Worm (Caenorhabditis elegans) whole organism, L4 larva: Measurements from ENCODE around the gene nsph-4.2.

Source experiments
- F10B5.3 ChIP-seq: sonication (generic microtip); optimal IDR thresholded peaks from 2 replicates; lab custom pipeline; 2016; ENCODE audit warnings: mild to moderate bottlenecking, missing genetic modification characterization, missing compliant biosample characterization
- F37D6.2 ChIP-seq: sonication (generic microtip); optimal IDR thresholded peaks from 2 replicates; lab custom pipeline; 2016; ENCODE audit warnings: mild to moderate bottlenecking, missing genetic modification characterization, missing compliant biosample characterization
- F49E8.2 ChIP-seq: sonication (generic microtip); optimal IDR thresholded peaks from 2 replicates; lab custom pipeline; 2016; ENCODE audit warnings: missing compliant biosample characterization, mild to moderate bottlenecking, missing genetic modification characterization, borderline replicate concordance
- Y48G9A.11 ChIP-seq: fragments of 200-800 bp; sonication (Bioruptor generic); IDR thresholded peaks from 2 replicates; pipeline ENCODE4 v1.3.6; 2022; ENCODE audit warnings: missing genetic modification reagents, missing genetic modification characterization, missing compliant biosample characterization
- ZK337.2 ChIP-seq: fragments of 200-800 bp; sonication (Bioruptor generic); IDR thresholded peaks from 2 replicates; pipeline ENCODE4 v1.3.6; 2022; ENCODE audit warnings: missing genetic modification reagents, missing genetic modification characterization, missing compliant biosample characterization
- ceh-28 ChIP-seq: fragments of 150-350 bp; optimal IDR thresholded peaks from 2 replicates; lab custom pipeline; 2014; ENCODE audit warnings: missing biosample characterization, missing genetic modification reagents, missing genetic modification characterization
- ceh-32 ChIP-seq: sonication (generic microtip); optimal IDR thresholded peaks from 2 replicates; lab custom pipeline; 2016; ENCODE audit warnings: mild to moderate bottlenecking, missing genetic modification characterization, missing compliant biosample characterization; ENCODE audit not compliant: poor library complexity
- ceh-44 ChIP-seq: fragments of 200-800 bp; sonication (Bioruptor generic); IDR thresholded peaks from 2 replicates; pipeline ENCODE4 v1.3.6; 2022; ENCODE audit warnings: missing genetic modification reagents, missing genetic modification characterization, missing compliant biosample characterization
- cey-2 ChIP-seq: sonication (generic microtip); optimal IDR thresholded peaks from 3 replicates; lab custom pipeline; 2017; ENCODE audit warnings: missing genetic modification characterization, mild to moderate bottlenecking, missing compliant biosample characterization, antibody characterized with exemption, borderline replicate concordance; ENCODE audit not compliant: insufficient read depth
- daf-8 ChIP-seq: fragments of 200-800 bp; sonication (Bioruptor generic); IDR thresholded peaks from 2 replicates; pipeline ENCODE4 v1.3.6; 2022; ENCODE audit warnings: missing genetic modification characterization, missing compliant biosample characterization
- dpl-1 ChIP-seq: fragments of 150-350 bp; optimal IDR thresholded peaks from 2 replicates; lab custom pipeline; 2014; ENCODE audit warnings: missing biosample characterization, missing genetic modification reagents, missing genetic modification characterization
- dve-1 ChIP-seq: sonication (generic microtip); optimal IDR thresholded peaks from 2 replicates; lab custom pipeline; 2017; ENCODE audit warnings: antibody characterized with exemption, mild to moderate bottlenecking, missing genetic modification characterization, missing compliant biosample characterization; ENCODE audit not compliant: insufficient read depth
- hlh-30 ChIP-seq: sonication (generic microtip); optimal IDR thresholded peaks from 2 replicates; lab custom pipeline; 2017; ENCODE audit warnings: antibody characterized with exemption, mild to moderate bottlenecking, missing genetic modification characterization, missing compliant biosample characterization; ENCODE audit not compliant: insufficient read depth
- hmg-1.1 ChIP-seq: fragments of 200-800 bp; sonication (Bioruptor generic); IDR thresholded peaks from 2 replicates; pipeline ENCODE4 v1.3.6; 2022; ENCODE audit warnings: missing genetic modification reagents, missing genetic modification characterization, missing compliant biosample characterization
- jun-1 ChIP-seq: fragments of 150-350 bp; optimal IDR thresholded peaks from 2 replicates; lab custom pipeline; 2014; ENCODE audit warnings: missing biosample characterization, missing genetic modification reagents, missing genetic modification characterization
- lin-1 ChIP-seq: fragments of 200-800 bp; sonication (Bioruptor generic); IDR thresholded peaks from 2 replicates; pipeline ENCODE4 v1.3.6; 2022; ENCODE audit warnings: missing genetic modification reagents, missing genetic modification characterization, missing compliant biosample characterization
- lin-38 ChIP-seq: fragments of 200-800 bp; sonication (Bioruptor generic); IDR thresholded peaks from 2 replicates; pipeline ENCODE4 v1.3.6; 2022; ENCODE audit warnings: missing genetic modification reagents, missing genetic modification characterization, missing compliant biosample characterization
- lin-39 ChIP-seq: fragments of 150-350 bp; optimal IDR thresholded peaks from 2 replicates; lab custom pipeline; 2014; ENCODE audit warnings: missing biosample characterization, missing genetic modification reagents, missing genetic modification characterization
- lir-3 ChIP-seq: sonication (generic microtip); optimal IDR thresholded peaks from 2 replicates; lab custom pipeline; 2016; ENCODE audit warnings: mild to moderate bottlenecking, missing genetic modification characterization, missing compliant biosample characterization
- lsy-2 ChIP-seq, 2 experiments: fragments of 150-350 bp in 1 of 2; sonication (generic microtip) in 1 of 2; optimal IDR thresholded peaks; 2 replicates each; lab custom pipeline; 2014 to 2017; ENCODE audit warnings: missing biosample characterization in 2 of 2, missing genetic modification characterization in 2 of 2
- mdt-29 ChIP-seq: fragments of 200-800 bp; sonication (Bioruptor generic); IDR thresholded peaks from 2 replicates; pipeline ENCODE4 v1.3.6; 2022; ENCODE audit warnings: missing genetic modification reagents, missing genetic modification characterization, missing compliant biosample characterization
- mxl-3 ChIP-seq: fragments of 200-800 bp; sonication (Bioruptor generic); optimal IDR thresholded peaks from 2 replicates; lab custom pipeline; 2018; ENCODE audit warnings: mild to moderate bottlenecking, missing genetic modification characterization, missing compliant biosample characterization
- nhr-11 ChIP-seq: fragments of 150-350 bp; optimal IDR thresholded peaks from 2 replicates; lab custom pipeline; 2014; ENCODE audit warnings: missing biosample characterization, missing genetic modification characterization
- nhr-48 ChIP-seq: sonication (generic microtip); optimal IDR thresholded peaks from 2 replicates; lab custom pipeline; 2016; ENCODE audit warnings: mild to moderate bottlenecking, missing genetic modification characterization, missing compliant biosample characterization
- nhr-6 ChIP-seq: fragments of 150-350 bp; optimal IDR thresholded peaks from 2 replicates; lab custom pipeline; 2014; ENCODE audit warnings: missing biosample characterization, missing genetic modification characterization
- pha-4 ChIP-seq, 2 experiments: fragments of 150-350 bp in 1 of 2; fragments of 200-800 bp in 1 of 2; sonication (Bioruptor generic) in 1 of 2; IDR thresholded peaks in 1 of 2; optimal IDR thresholded peaks in 1 of 2; 2 replicates each; pipeline versions ENCODE4 v1.3.6 to Lab custom; 2014 to 2022; ENCODE audit warnings: missing genetic modification characterization in 2 of 2, missing genetic modification reagents in 2 of 2, missing biosample characterization in 1 of 2, missing compliant biosample characterization in 1 of 2
- php-3 ChIP-seq: fragments of 200-800 bp; sonication (Bioruptor generic); IDR thresholded peaks from 2 replicates; pipeline ENCODE4 v1.3.6; 2022; ENCODE audit warnings: missing genetic modification reagents, missing genetic modification characterization, missing compliant biosample characterization
- pqm-1 ChIP-seq: sonication (generic microtip); optimal IDR thresholded peaks from 2 replicates; lab custom pipeline; 2017; ENCODE audit warnings: missing biosample characterization, missing genetic modification characterization
- saeg-2 ChIP-seq: fragments of 200-800 bp; sonication (Bioruptor generic); IDR thresholded peaks from 2 replicates; pipeline ENCODE4 v1.3.6; 2022; ENCODE audit warnings: missing genetic modification reagents, missing genetic modification characterization, missing compliant biosample characterization
- sdz-12 ChIP-seq: fragments of 200-800 bp; sonication (Bioruptor generic); optimal IDR thresholded peaks from 2 replicates; lab custom pipeline; 2018; ENCODE audit warnings: mild to moderate bottlenecking, missing genetic modification characterization, missing compliant biosample characterization
- set-16 ChIP-seq: fragments of 200-800 bp; sonication (Bioruptor generic); IDR thresholded peaks from 2 replicates; pipeline ENCODE4 v1.3.6; 2022; ENCODE audit warnings: missing genetic modification reagents, missing genetic modification characterization, missing compliant biosample characterization
- snpc-1.2 ChIP-seq: fragments of 200-800 bp; sonication (Bioruptor generic); IDR thresholded peaks from 2 replicates; pipeline ENCODE4 v1.3.6; 2022; ENCODE audit warnings: missing genetic modification reagents, missing genetic modification characterization, missing compliant biosample characterization
- snpc-4 ChIP-seq: fragments of 150-350 bp; optimal IDR thresholded peaks from 2 replicates; lab custom pipeline; 2014; ENCODE audit warnings: missing biosample characterization, missing genetic modification characterization
- spr-1 ChIP-seq: sonication (generic microtip); optimal IDR thresholded peaks from 2 replicates; lab custom pipeline; 2016; ENCODE audit warnings: mild to moderate bottlenecking, missing genetic modification characterization, missing compliant biosample characterization
- tra-1 ChIP-seq: fragments of 200-800 bp; sonication (Bioruptor generic); IDR thresholded peaks from 2 replicates; pipeline ENCODE4 v1.3.6; 2022; ENCODE audit warnings: missing genetic modification reagents, missing genetic modification characterization, missing compliant biosample characterization
- vab-7 ChIP-seq: fragments of 200-800 bp; sonication (Bioruptor generic); IDR thresholded peaks from 2 replicates; pipeline ENCODE4 v1.3.6; 2022; ENCODE audit warnings: missing genetic modification reagents, missing genetic modification characterization, missing compliant biosample characterization
- zag-1 ChIP-seq: fragments of 150-350 bp; optimal IDR thresholded peaks from 2 replicates; lab custom pipeline; 2014; ENCODE audit warnings: missing biosample characterization, missing genetic modification characterization
- zip-11 ChIP-seq: fragments of 200-800 bp; sonication (Bioruptor generic); IDR thresholded peaks from 2 replicates; pipeline ENCODE4 v1.3.6; 2022; ENCODE audit warnings: missing genetic modification characterization, missing compliant biosample characterization
- ztf-11 ChIP-seq: fragments of 150-350 bp; optimal IDR thresholded peaks from 2 replicates; lab custom pipeline; 2014; ENCODE audit warnings: missing biosample characterization, missing genetic modification characterization
- ztf-7 ChIP-seq: fragments of 150-350 bp; optimal IDR thresholded peaks from 2 replicates; lab custom pipeline; 2014; ENCODE audit warnings: missing biosample characterization, missing genetic modification characterization

nsph-4.2 gene

DNA sequence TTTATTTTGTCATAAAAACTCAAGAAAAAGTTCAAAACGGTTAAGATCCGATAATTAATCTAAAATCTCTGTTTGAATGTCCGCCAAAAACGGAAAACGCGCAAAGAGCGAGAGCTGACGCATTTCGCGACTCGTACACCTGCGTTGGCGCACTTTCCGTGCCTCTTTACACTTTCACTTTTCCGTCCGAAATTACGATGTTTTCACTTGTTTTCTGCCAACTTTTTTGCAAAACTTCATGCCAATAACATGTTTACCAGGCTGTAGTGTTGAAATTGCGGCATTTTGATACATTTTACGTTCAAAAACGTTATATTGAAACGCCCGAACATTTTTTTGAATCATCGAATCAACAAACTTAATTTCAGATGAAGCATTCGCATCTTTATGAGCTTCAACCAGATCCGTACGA lies 34.8 kb upstream of the nsph-4.2 start, which contains the start of gene W03F8.4 (continued):
- TF ChIP-seq ZK337.2 (GFP tag; lab: Robert Waterston, UW) (peak; percentile 71; the same call in 1 of the 2 replicates), mdt-29 (GFP tag; lab: Robert Waterston, UW) (peak; percentile 56; the same call in 1 of the 2 replicates), ceh-28 (no peak), dve-1 (no peak), lin-1 (peak; percentile 91), hmg-1.1 (GFP tag; lab: Robert Waterston, UW) (peak; percentile 89), nhr-48 (peak; percentile 82), set-16 (no peak), php-3 (GFP tag; lab: Robert Waterston, UW) (peak; percentile 83), ztf-7 (no peak), cey-2 (no peak), daf-8 (no peak), sdz-12 (GFP tag; lab: Kevin White, UChicago) (no peak), zip-11 (GFP tag; lab: Robert Waterston, UW) (no peak), ceh-44 (GFP tag; lab: Robert Waterston, UW) (no peak), nhr-6 (tag; lab: Kevin White, UChicago) (peak; percentile 81), spr-1 (peak; percentile 92), F49E8.2 (tag; lab: Kevin White, UChicago) (peak; percentile 81), ztf-11 (tag; lab: Kevin White, UChicago) (no peak), lin-39 (no peak), vab-7 (0 out of 2 replicates have a peak, but pooled peaks have one; percentile 11), hlh-30 (tag; lab: Kevin White, UChicago) (peak; percentile 85), mxl-3 (peak; percentile 55), nhr-11 (tag; lab: Kevin White, UChicago) (peak; percentile 85), snpc-4 (tag; lab: Kevin White, UChicago) (peak; percentile 54), F37D6.2 (peak; percentile 83), tra-1 (peak; percentile 67; the same call in 1 of the 2 replicates), dpl-1 (GFP tag; lab: Kevin White, UChicago) (peak; percentile 99), F10B5.3 (tag; lab: Kevin White, UChicago) (peak; percentile 82)

- TF ChIP-seq F49E8.2 (tag; lab: Kevin White, UChicago) = no peak
- TF ChIP-seq lsy-2 (tag; optimal IDR thresholded peaks at IDR 0.05; lab: Kevin White, UChicago) = no peak
- TF ChIP-seq pha-4 (GFP tag; IDR thresholded peaks at IDR 0.05; lab: Robert Waterston, UW) = no peak
- no peak for TF ChIP-seq pha-4 (tag; optimal IDR thresholded peaks at IDR 0.05; lab: Kevin White, UChicago)
- no peak for TF ChIP-seq lir-3 (tag; lab: Kevin White, UChicago)
- TF ChIP-seq ceh-32 (tag; lab: Kevin White, UChicago) = no peak
- no peak for TF ChIP-seq pqm-1
- no peak for TF ChIP-seq Y48G9A.11
Observed at ce11 chrIV:5186480-5187205, 32.0 kb upstream of the nsph-4.2 start, which contains the start of the genes W03F8.6 and mtrf-1L. Gene W03F8.6, minus strand, starts transcription at chrIV:5186580. Gene mtrf-1L, plus strand, starts transcription at chrIV:5187155.

ce11 chrIV:5188051-5188450 lies 30.5 kb upstream of the nsph-4.2 start:
- no peak for TF ChIP-seq nhr-48
- no peak for TF ChIP-seq zag-1 (tag; lab: Kevin White, UChicago)
- peak; percentile 84 for TF ChIP-seq dpl-1 (GFP tag; lab: Kevin White, UChicago)
- TF ChIP-seq saeg-2 (GFP tag; lab: Robert Waterston, UW) = no peak
- TF ChIP-seq mdt-29 (GFP tag; lab: Robert Waterston, UW) = no peak
- peak; percentile 36; the same call in 1 of the 2 replicates for TF ChIP-seq snpc-1.2 (GFP tag; lab: Robert Waterston, UW)
- TF ChIP-seq jun-1 (tag; lab: Kevin White, UChicago) = no peak
- no peak for TF ChIP-seq pqm-1
- TF ChIP-seq sdz-12 (GFP tag; lab: Kevin White, UChicago) = no peak
- no peak for TF ChIP-seq set-16
- no peak for TF ChIP-seq daf-8
- peak; percentile 13 for TF ChIP-seq F49E8.2 (tag; lab: Kevin White, UChicago)
- TF ChIP-seq lin-38 (GFP tag; lab: Robert Waterston, UW) = peak; percentile 49
- TF ChIP-seq, all 104 proteins: peak for 4
